Worm (Caenorhabditis elegans): ENCODE data around the gene C28G1.2.
A peak's percentile ranks its signal among the peaks of the same experiment; 100 is the strongest.

The C28G1.2 gene

DNA sequence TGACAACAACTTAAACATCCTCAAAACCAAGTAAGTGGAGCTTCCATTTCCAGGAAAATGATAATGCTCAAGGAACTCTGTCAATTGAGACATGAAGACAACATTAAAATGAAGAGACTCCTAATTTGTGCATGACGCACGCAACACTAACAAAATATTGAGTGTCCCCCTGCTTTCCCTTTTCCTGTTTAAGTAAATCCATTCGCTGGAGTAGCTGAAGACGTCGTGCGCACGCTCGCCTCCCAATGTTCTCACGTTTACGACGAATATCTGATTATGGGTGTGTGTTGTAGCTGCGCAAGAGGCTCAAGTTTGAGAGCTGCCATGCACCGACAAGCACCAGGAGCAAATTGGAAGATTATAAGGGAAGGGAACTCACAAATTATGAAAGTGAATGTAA is 34.8 kb upstream of the C28G1.2 start:
- no peak for TF ChIP-seq ceh-16 (tag; optimal IDR thresholded peaks at IDR 0.05)
- no peak for TF ChIP-seq lin-11 (tag; optimal IDR thresholded peaks at IDR 0.05)
- no peak for TF ChIP-seq Y55F3AM.14 (GFP tag; optimal IDR thresholded peaks at IDR 0.05)
- no peak for TF ChIP-seq nhr-25 (tag; optimal IDR thresholded peaks at IDR 0.05)
- no peak for TF ChIP-seq ztf-4 (tag; optimal IDR thresholded peaks at IDR 0.05)
- TF ChIP-seq alr-1 (tag; optimal IDR thresholded peaks at IDR 0.05) = no peak
- TF ChIP-seq egl-27 (tag; optimal IDR thresholded peaks at IDR 0.05) = peak; percentile 32
- no peak for TF ChIP-seq F13H6.1 (tag; optimal IDR thresholded peaks at IDR 0.05)
- TF ChIP-seq elt-1 (tag; optimal IDR thresholded peaks at IDR 0.05) = no peak
- TF ChIP-seq mab-5 (tag; optimal IDR thresholded peaks at IDR 0.05) = no peak
- TF ChIP-seq unc-62 (GFP tag; optimal IDR thresholded peaks at IDR 0.05) = no peak
- TF ChIP-seq nhr-11 (tag; optimal IDR thresholded peaks at IDR 0.05) = no peak
- no peak for TF ChIP-seq blmp-1 (tag; optimal IDR thresholded peaks at IDR 0.05; ENCODE audit: insufficient read depth)
- peak in 1 of 2 experiments; percentile 40 for TF ChIP-seq lsy-2 (tag; optimal IDR thresholded peaks at IDR 0.05)
- TF ChIP-seq C34F6.9 (tag; optimal IDR thresholded peaks at IDR 0.05) = peak; percentile 20
- TF ChIP-seq dmd-4 (tag; optimal IDR thresholded peaks at IDR 0.05) = no peak
- no peak for TF ChIP-seq sem-4 (tag; optimal IDR thresholded peaks at IDR 0.05)
- TF ChIP-seq crh-2 (tag; optimal IDR thresholded peaks at IDR 0.05) = no peak
- TF ChIP-seq mdl-1 (tag; optimal IDR thresholded peaks at IDR 0.05) = peak in 1 of 2 experiments; percentile 7
- peak; percentile 46 for TF ChIP-seq sma-9 (GFP tag; optimal IDR thresholded peaks at IDR 0.05)
- no peak for TF ChIP-seq sma-9 (tag; optimal IDR thresholded peaks at IDR 0.05)
- TF ChIP-seq nhr-129 (tag; optimal IDR thresholded peaks at IDR 0.05) = no peak
- TF ChIP-seq lin-13 (GFP tag; optimal IDR thresholded peaks at IDR 0.05) = no peak

- TF ChIP-seq gmeb-1 (tag; optimal IDR thresholded peaks at IDR 0.05) = no peak
- TF ChIP-seq zag-1 (tag; optimal IDR thresholded peaks at IDR 0.05) = no peak
- no peak for TF ChIP-seq R02D3.7 (tag; optimal IDR thresholded peaks at IDR 0.05)
- TF ChIP-seq sem-4 (tag; optimal IDR thresholded peaks at IDR 0.05) = no peak
- TF ChIP-seq skn-1 (tag; optimal IDR thresholded peaks at IDR 0.05) = no peak
- TF ChIP-seq nhr-6 (tag; optimal IDR thresholded peaks at IDR 0.05) = no peak
- no peak for TF ChIP-seq ztf-1 (GFP tag; conservative IDR thresholded peaks at IDR 0.05)
- no peak for TF ChIP-seq sma-9 (GFP tag; optimal IDR thresholded peaks at IDR 0.05)
- TF ChIP-seq sma-9 (tag; optimal IDR thresholded peaks at IDR 0.05) = no peak
- TF ChIP-seq elt-3 (tag; optimal IDR thresholded peaks at IDR 0.05) = no peak
- no peak for TF ChIP-seq egl-27 (tag; optimal IDR thresholded peaks at IDR 0.05)
- TF ChIP-seq ama-1 (optimal IDR thresholded peaks at IDR 0.05) = no peak
- TF ChIP-seq aly-2 (tag; optimal IDR thresholded peaks at IDR 0.05) = no peak
- TF ChIP-seq lin-13 (GFP tag; optimal IDR thresholded peaks at IDR 0.05) = no peak
- TF ChIP-seq ztf-11 (tag; optimal IDR thresholded peaks at IDR 0.05) = no peak
- no peak for TF ChIP-seq mab-5 (tag; optimal IDR thresholded peaks at IDR 0.05)
- no peak for TF ChIP-seq lin-39 (tag; optimal IDR thresholded peaks at IDR 0.05)
- TF ChIP-seq lin-11 (tag; optimal IDR thresholded peaks at IDR 0.05) = no peak
Observed at ce11 chrX:8805475-8805874, 30.3 kb upstream of the C28G1.2 start.

- TF ChIP-seq egl-27 (tag; optimal IDR thresholded peaks at IDR 0.05) = no peak
- no peak for TF ChIP-seq gmeb-1 (tag; optimal IDR thresholded peaks at IDR 0.05)
- no peak for TF ChIP-seq ztf-4 (tag; optimal IDR thresholded peaks at IDR 0.05)
- TF ChIP-seq F13H6.1 (tag; optimal IDR thresholded peaks at IDR 0.05) = peak; percentile 41
- TF ChIP-seq ama-1 (optimal IDR thresholded peaks at IDR 0.05) = no peak
- TF ChIP-seq aly-2 (tag; optimal IDR thresholded peaks at IDR 0.05) = no peak
- peak; percentile 35 for TF ChIP-seq lin-11 (tag; optimal IDR thresholded peaks at IDR 0.05)
- TF ChIP-seq lin-13 (GFP tag; optimal IDR thresholded peaks at IDR 0.05) = peak; percentile 43
- TF ChIP-seq Y55F3AM.14 (GFP tag; optimal IDR thresholded peaks at IDR 0.05) = peak; percentile 39
- TF ChIP-seq mbf-1 (tag; optimal IDR thresholded peaks at IDR 0.05) = no peak
- TF ChIP-seq nhr-21 (tag; optimal IDR thresholded peaks at IDR 0.05) = peak; percentile 12
- TF ChIP-seq zag-1 (tag; optimal IDR thresholded peaks at IDR 0.05) = peak; percentile 48
- no peak for TF ChIP-seq nhr-237 (tag; optimal IDR thresholded peaks at IDR 0.05)
- TF ChIP-seq ZK546.5 (tag; optimal IDR thresholded peaks at IDR 0.05) = no peak
- TF ChIP-seq ztf-11 (tag; optimal IDR thresholded peaks at IDR 0.05) = no peak
- no peak for TF ChIP-seq fos-1 (tag; optimal IDR thresholded peaks at IDR 0.05)
- peak in 1 of 2 experiments; percentile 40 for TF ChIP-seq mdl-1 (tag; optimal IDR thresholded peaks at IDR 0.05)
- TF ChIP-seq nhr-77 (tag; optimal IDR thresholded peaks at IDR 0.05) = no peak
- peak in 1 of 2 experiments; percentile 22 for TF ChIP-seq lsy-2 (tag; optimal IDR thresholded peaks at IDR 0.05)
- TF ChIP-seq sma-9 (GFP tag; optimal IDR thresholded peaks at IDR 0.05) = peak; percentile 18
- TF ChIP-seq sma-9 (tag; optimal IDR thresholded peaks at IDR 0.05) = no peak
- TF ChIP-seq C34F6.9 (tag; optimal IDR thresholded peaks at IDR 0.05) = peak; percentile 37
- peak; percentile 30 for TF ChIP-seq nhr-129 (tag; optimal IDR thresholded peaks at IDR 0.05)
- TF ChIP-seq snpc-4 (tag; optimal IDR thresholded peaks at IDR 0.05) = no peak
- peak; percentile 31 for TF ChIP-seq unc-55 (GFP tag; optimal IDR thresholded peaks at IDR 0.05)
- no peak for TF ChIP-seq unc-62 (GFP tag; optimal IDR thresholded peaks at IDR 0.05)
Observed at ce11 chrX:8806070-8806799, 29.6 kb upstream of the C28G1.2 start, which contains the start of gene R04E5.8. R04E5.8 (minus strand) TSS chrX:8806120.
